Fruit fly (Drosophila melanogaster) whole organism: Measurements from ENCODE around the gene CSN5.

Source experiments
- CG8478 ChIP-seq: fragments of >200 bp; optimal IDR thresholded peaks from 2 replicates; lab custom pipeline; 2018; ENCODE audit warnings: inconsistent platforms
- Dll ChIP-seq: fragments of >200 bp; optimal IDR thresholded peaks from 2 replicates; lab custom pipeline; 2017
- EcR ChIP-seq, 2 experiments: fragments of >200 bp; optimal IDR thresholded peaks; 2 replicates each; lab custom pipeline; 2017; ENCODE audit warnings: missing biosample characterization in 2 of 2, missing genetic modification characterization in 2 of 2, missing genetic modification reagents in 2 of 2
- pan ChIP-seq: fragments of >200 bp; optimal IDR thresholded peaks from 2 replicates; lab custom pipeline; 2017
- psq ChIP-seq: fragments of >200 bp; optimal IDR thresholded peaks from 2 replicates; lab custom pipeline; 2017
- usp ChIP-seq: fragments of >200 bp; optimal IDR thresholded peaks from 2 replicates; lab custom pipeline; 2017; ENCODE audit warnings: missing biosample characterization, missing genetic modification characterization, mixed read lengths

dm6 chr3R:16455875-16456274 is 14.0 kb upstream of the CSN5 start, which contains the start of gene CG14883:
- no peak for TF ChIP-seq pan (lab: Kevin White, UChicago)
- TF ChIP-seq Dll: no peak
- no peak for TF ChIP-seq usp (GFP tag; lab: Kevin White, UChicago)
- TF ChIP-seq CG8478 (lab: Kevin White, UChicago): no peak
- TF ChIP-seq EcR (GFP tag; optimal IDR thresholded peaks at IDR 0.05; lab: Kevin White, UChicago): no peak
- no peak for TF ChIP-seq psq (lab: Kevin White, UChicago)
